Fruit fly (Drosophila melanogaster) whole organism, embryonic: ENCODE results near the gene CG13306.

Source experiments
- CG34224 ChIP-seq: fragments of 200-800 bp; sonication (Bioruptor generic); IDR thresholded peaks from 3 replicates; pipeline ENCODE4 v1.3.6; 2022; ENCODE audit warnings: missing biosample characterization, missing genetic modification characterization; ENCODE audit not compliant: partially characterized antibody
- CG4707 ChIP-seq: fragments of 200-800 bp; sonication (Bioruptor generic); optimal IDR thresholded peaks from 2 replicates; lab custom pipeline; 2018; ENCODE audit warnings: missing biosample characterization, mild to moderate bottlenecking, missing genetic modification characterization, moderate library complexity
- D19B ChIP-seq: fragments of 200-800 bp; sonication (Bioruptor generic); optimal IDR thresholded peaks from 2 replicates; lab custom pipeline; 2017; ENCODE audit warnings: missing biosample characterization, mild to moderate bottlenecking, missing genetic modification characterization
- Sry-δ ChIP-seq: fragments of 200-800 bp; sonication (Bioruptor generic); optimal IDR thresholded peaks from 2 replicates; lab custom pipeline; 2016; ENCODE audit warnings: missing biosample characterization, missing genetic modification characterization
- Xrp1 ChIP-seq: fragments of 200-800 bp; sonication (Bioruptor generic); IDR thresholded peaks from 2 replicates; pipeline ENCODE4 v1.3.6; 2022; ENCODE audit warnings: missing biosample characterization, missing genetic modification characterization
- en ChIP-seq: fragments of 200-800 bp; sonication (Bioruptor generic); optimal IDR thresholded peaks from 2 replicates; lab custom pipeline; 2016; ENCODE audit warnings: missing biosample characterization, missing genetic modification characterization
- fru ChIP-seq: fragments of >200 bp; optimal IDR thresholded peaks from 2 replicates; lab custom pipeline; 2017

DNA sequence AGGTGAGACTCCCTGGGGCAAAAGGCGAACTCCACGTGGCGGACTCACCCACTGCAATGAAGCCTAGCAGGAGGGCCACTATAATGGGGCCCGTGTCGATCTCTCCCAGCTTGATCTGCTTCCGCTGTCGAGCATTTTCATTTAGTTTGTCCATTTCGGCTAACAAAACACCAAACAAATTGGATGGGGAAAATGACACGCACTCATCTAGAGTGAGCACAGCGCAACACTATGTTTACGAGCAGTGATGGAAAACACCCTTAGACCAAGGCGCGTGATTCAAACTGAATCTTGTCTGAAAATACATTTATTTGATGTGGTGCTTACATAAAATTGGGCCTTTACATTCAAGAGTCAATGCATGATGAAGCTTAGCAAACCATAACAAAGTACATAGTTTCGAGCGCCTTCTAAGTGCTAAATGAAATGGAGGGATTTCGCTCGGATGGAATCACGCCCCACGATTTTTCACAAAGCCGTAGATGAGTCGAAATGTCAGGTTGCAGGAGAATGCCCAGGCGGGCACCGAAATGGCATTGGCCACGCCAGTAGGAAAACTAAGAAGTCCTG lies 29.5 kb downstream of the CG13306 start, which contains the start of gene SrpRbeta:
- TF ChIP-seq fru (lab: Kevin White, UChicago) (no peak), CG4707 (GFP tag; lab: Kevin White, UChicago) (no peak), en (no peak), Xrp1 (no peak), Sry-δ (peak; percentile 23), D19B (GFP tag; lab: Kevin White, UChicago) (no peak), CG34224 (peak; percentile 21; the same call in 1 of the 3 replicates)
